Worm (Caenorhabditis elegans) whole organism, mixed stage, embryonic: ENCODE data around the gene T25B9.1.

Source experiments
- M03D4.4 ChIP-seq: sonication (generic microtip); optimal IDR thresholded peaks from 2 replicates; lab custom pipeline; 2017; ENCODE audit warnings: mild to moderate bottlenecking, missing genetic modification characterization, missing compliant biosample characterization
- bed-3 ChIP-seq: fragments of 200-800 bp; sonication (Bioruptor generic); optimal IDR thresholded peaks from 3 replicates; lab custom pipeline; 2018; ENCODE audit warnings: mild to moderate bottlenecking, missing genetic modification characterization, moderate library complexity, missing compliant biosample characterization
- blmp-1 ChIP-seq: fragments of 150-350 bp; optimal IDR thresholded peaks from 2 replicates; lab custom pipeline; 2014; ENCODE audit warnings: missing biosample characterization, missing genetic modification characterization
- ceh-43 ChIP-seq: fragments of 200-800 bp; sonication (Bioruptor generic); optimal IDR thresholded peaks from 2 replicates; lab custom pipeline; 2018; ENCODE audit warnings: mild to moderate bottlenecking, missing genetic modification characterization, moderate library complexity, missing compliant biosample characterization
- ceh-83 ChIP-seq: fragments of 200-800 bp; sonication (Bioruptor generic); optimal IDR thresholded peaks from 2 replicates; lab custom pipeline; 2018; ENCODE audit warnings: mild to moderate bottlenecking, missing genetic modification characterization, missing compliant biosample characterization
- ces-1 ChIP-seq: fragments of 150-350 bp; optimal IDR thresholded peaks from 2 replicates; lab custom pipeline; 2014; ENCODE audit warnings: missing biosample characterization, missing genetic modification reagents, missing genetic modification characterization
- cnd-1 ChIP-seq: fragments of 200-800 bp; sonication (Bioruptor generic); optimal IDR thresholded peaks from 2 replicates; lab custom pipeline; 2018; ENCODE audit warnings: mild to moderate bottlenecking, missing genetic modification characterization, missing compliant biosample characterization
- drap-1 ChIP-seq: fragments of 200-800 bp; sonication (Bioruptor generic); optimal IDR thresholded peaks from 3 replicates; lab custom pipeline; 2018; ENCODE audit warnings: mild to moderate bottlenecking, missing genetic modification characterization, missing compliant biosample characterization
- elt-1 ChIP-seq: sonication (generic microtip); optimal IDR thresholded peaks from 2 replicates; lab custom pipeline; 2017; ENCODE audit warnings: missing genetic modification characterization, mild to moderate bottlenecking, missing compliant biosample characterization, antibody characterized with exemption, moderate library complexity, borderline replicate concordance; ENCODE audit not compliant: insufficient read depth
- elt-3 ChIP-seq: fragments of 150-350 bp; optimal IDR thresholded peaks from 2 replicates; lab custom pipeline; 2014; ENCODE audit warnings: missing biosample characterization, missing genetic modification characterization
- flh-1 ChIP-seq: fragments of 200-800 bp; sonication (Bioruptor generic); optimal IDR thresholded peaks from 2 replicates; lab custom pipeline; 2018; ENCODE audit warnings: mild to moderate bottlenecking, missing genetic modification characterization, moderate library complexity, missing compliant biosample characterization
- ham-2 ChIP-seq: fragments of 200-800 bp; sonication (Bioruptor generic); optimal IDR thresholded peaks from 2 replicates; lab custom pipeline; 2018; ENCODE audit warnings: mild to moderate bottlenecking, missing genetic modification characterization, missing compliant biosample characterization
- lin-13 ChIP-seq: fragments of 150-350 bp; optimal IDR thresholded peaks from 2 replicates; lab custom pipeline; 2014; ENCODE audit warnings: missing biosample characterization, missing genetic modification characterization
- lin-32 ChIP-seq: fragments of 200-800 bp; sonication (Bioruptor generic); optimal IDR thresholded peaks from 2 replicates; lab custom pipeline; 2018; ENCODE audit warnings: mild to moderate bottlenecking, missing genetic modification characterization, missing compliant biosample characterization
- lsy-2 ChIP-seq: fragments of 150-350 bp; optimal IDR thresholded peaks from 2 replicates; lab custom pipeline; 2014; ENCODE audit warnings: missing biosample characterization, missing genetic modification characterization
- mab-5 ChIP-seq: fragments of 150-350 bp; optimal IDR thresholded peaks from 2 replicates; lab custom pipeline; 2014; ENCODE audit warnings: missing biosample characterization, missing genetic modification characterization
- mep-1 ChIP-seq: fragments of 150-350 bp; optimal IDR thresholded peaks from 2 replicates; lab custom pipeline; 2017; ENCODE audit warnings: missing biosample characterization, missing genetic modification reagents, missing genetic modification characterization, inconsistent platforms
- mls-2 ChIP-seq: sonication (generic microtip); optimal IDR thresholded peaks from 2 replicates; lab custom pipeline; 2016; ENCODE audit warnings: mild to moderate bottlenecking, missing genetic modification characterization, moderate library complexity, missing compliant biosample characterization
- nhr-12 ChIP-seq: fragments of 150-350 bp; optimal IDR thresholded peaks from 2 replicates; lab custom pipeline; 2014; ENCODE audit warnings: missing biosample characterization, missing genetic modification characterization
- nhr-2 ChIP-seq: fragments of 150-350 bp; optimal IDR thresholded peaks from 2 replicates; lab custom pipeline; 2014; ENCODE audit warnings: missing biosample characterization, missing genetic modification characterization
- nhr-237 ChIP-seq: fragments of 150-350 bp; optimal IDR thresholded peaks from 2 replicates; lab custom pipeline; 2014; ENCODE audit warnings: missing biosample characterization, missing genetic modification characterization
- nhr-28 ChIP-seq: fragments of 150-350 bp; optimal IDR thresholded peaks from 2 replicates; lab custom pipeline; 2014; ENCODE audit warnings: missing biosample characterization, missing genetic modification characterization
- nhr-76 ChIP-seq: sonication (generic microtip); optimal IDR thresholded peaks from 2 replicates; lab custom pipeline; 2017; ENCODE audit warnings: missing biosample characterization, missing genetic modification characterization
- sem-2 ChIP-seq: fragments of 200-800 bp; sonication (Bioruptor generic); optimal IDR thresholded peaks from 2 replicates; lab custom pipeline; 2018; ENCODE audit warnings: mild to moderate bottlenecking, missing genetic modification characterization, missing compliant biosample characterization
- snpc-4 ChIP-seq: fragments of 150-350 bp; optimal IDR thresholded peaks from 2 replicates; lab custom pipeline; 2014; ENCODE audit warnings: missing biosample characterization, missing genetic modification characterization
- tbx-8 ChIP-seq: fragments of 200-800 bp; sonication (Bioruptor generic); optimal IDR thresholded peaks from 2 replicates; lab custom pipeline; 2018; ENCODE audit warnings: mild to moderate bottlenecking, missing genetic modification characterization, moderate library complexity, missing compliant biosample characterization
- unc-120 ChIP-seq: sonication (generic microtip); optimal IDR thresholded peaks from 2 replicates; lab custom pipeline; 2017; ENCODE audit warnings: missing genetic modification characterization, missing compliant biosample characterization; ENCODE audit not compliant: poor library complexity, severe bottlenecking
- unc-39 ChIP-seq: fragments of 150-350 bp; optimal IDR thresholded peaks from 2 replicates; lab custom pipeline; 2014; ENCODE audit warnings: missing biosample characterization, missing genetic modification characterization
- unc-62 ChIP-seq: fragments of 150-350 bp; optimal IDR thresholded peaks from 2 replicates; lab custom pipeline; 2014; ENCODE audit warnings: missing biosample characterization, missing genetic modification reagents, missing genetic modification characterization
- zip-8 ChIP-seq: fragments of 150-350 bp; optimal IDR thresholded peaks from 2 replicates; lab custom pipeline; 2014; ENCODE audit warnings: missing biosample characterization, missing genetic modification characterization
- ztf-11 ChIP-seq: fragments of 150-350 bp; optimal IDR thresholded peaks from 2 replicates; lab custom pipeline; 2014; ENCODE audit warnings: missing biosample characterization, missing genetic modification characterization

The T25B9.1 gene

DNA sequence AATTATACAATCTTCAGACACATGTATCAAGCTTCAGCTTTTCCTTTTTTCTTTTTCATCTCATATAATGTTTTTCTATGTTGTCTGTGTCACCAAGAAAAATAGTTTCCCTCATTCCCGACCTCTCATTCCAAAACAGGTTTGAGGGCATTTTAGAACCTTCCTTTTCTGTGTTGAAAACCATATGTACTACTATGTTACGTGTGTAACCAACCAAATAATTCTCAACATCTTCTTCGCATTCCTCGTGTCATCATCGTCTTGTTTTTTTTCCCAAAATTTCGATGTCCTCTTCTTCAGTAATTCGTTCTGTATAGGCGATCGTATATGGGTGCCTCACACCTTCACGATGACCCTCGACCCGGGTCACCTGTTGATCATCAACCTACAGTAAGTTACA lies 40.4 kb upstream of the T25B9.1 start, which contains the start of gene pept-2:
Gene pept-2, plus strand, starts transcription at position 301 of the 400 bp plus-strand sequence.
- TF ChIP-seq zip-8 (tag; lab: Kevin White, UChicago) (no peak), nhr-28 (tag; lab: Kevin White, UChicago) (no peak), ztf-11 (no peak), unc-62 (GFP tag; lab: Kevin White, UChicago) (no peak), elt-1 (tag; lab: Kevin White, UChicago) (no peak), ces-1 (no peak), mep-1 (tag; lab: Kevin White, UChicago) (no peak), nhr-237 (no peak), snpc-4 (tag; lab: Kevin White, UChicago) (no peak), bed-3 (GFP tag; lab: Kevin White, UChicago) (no peak), mls-2 (tag; lab: Kevin White, UChicago) (no peak), nhr-2 (tag; lab: Kevin White, UChicago) (no peak), ceh-43 (GFP tag; lab: Kevin White, UChicago) (no peak), tbx-8 (GFP tag; lab: Kevin White, UChicago) (no peak)

DNA sequence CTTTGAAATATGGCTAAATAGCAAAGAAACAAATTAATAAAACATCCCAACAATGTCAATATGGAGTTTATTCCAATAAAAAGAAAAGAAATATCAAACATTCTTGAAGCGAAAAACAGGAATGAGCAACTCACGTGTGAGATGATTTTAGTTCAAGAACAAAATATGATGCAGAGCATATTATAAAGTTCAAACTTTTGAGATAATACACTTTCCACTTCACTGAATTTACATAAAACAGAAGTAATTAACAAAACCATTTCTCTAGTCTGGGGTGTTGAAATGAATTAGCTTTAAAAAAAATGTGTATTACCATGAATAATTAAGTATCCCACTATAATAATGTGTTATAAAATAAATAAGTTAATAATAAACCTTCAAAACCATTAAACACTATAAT lies 36.8 kb upstream of the T25B9.1 start, which contains the start of gene srd-7:
Gene srd-7, minus strand, starts transcription at position 101 of the 400 bp plus-strand sequence.
- TF ChIP-seq drap-1 (GFP tag; lab: Kevin White, UChicago) (no peak), unc-120 (tag; lab: Kevin White, UChicago) (no peak), nhr-76 (tag; lab: Kevin White, UChicago) (no peak), nhr-12 (no peak), flh-1 (GFP tag; lab: Kevin White, UChicago) (no peak), nhr-28 (tag; lab: Kevin White, UChicago) (no peak)

DNA sequence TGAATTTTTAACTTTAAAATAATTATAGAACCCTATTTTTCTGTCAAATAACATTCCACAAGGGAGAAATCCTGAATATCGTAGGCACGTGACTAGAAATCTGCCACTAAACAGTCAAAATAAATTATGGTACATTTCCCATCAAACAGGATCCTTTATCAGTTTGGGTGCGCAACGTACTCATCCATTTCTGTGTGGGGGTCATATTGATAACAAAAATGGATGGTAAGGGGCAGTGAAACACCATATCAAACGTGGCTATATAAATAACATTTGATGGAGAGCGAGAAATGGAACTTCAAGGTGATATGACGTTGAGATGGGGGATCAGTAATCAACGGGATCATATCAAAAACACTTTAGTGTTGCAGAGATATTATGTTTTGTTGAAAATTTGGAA lies 34.1 kb upstream of the T25B9.1 start:
- TF ChIP-seq nhr-28 (tag; lab: Kevin White, UChicago) (no peak), ham-2 (GFP tag; lab: Kevin White, UChicago) (no peak), mls-2 (tag; lab: Kevin White, UChicago) (no peak), blmp-1 (tag; lab: Kevin White, UChicago) (no peak), unc-62 (GFP tag; lab: Kevin White, UChicago) (no peak), bed-3 (GFP tag; lab: Kevin White, UChicago) (no peak), elt-1 (tag; lab: Kevin White, UChicago) (no peak), unc-39 (tag; lab: Kevin White, UChicago) (no peak), sem-2 (GFP tag; lab: Kevin White, UChicago) (no peak), M03D4.4 (no peak), snpc-4 (tag; lab: Kevin White, UChicago) (no peak)
- TF ChIP-seq, all 35 proteins: peak for 0

DNA sequence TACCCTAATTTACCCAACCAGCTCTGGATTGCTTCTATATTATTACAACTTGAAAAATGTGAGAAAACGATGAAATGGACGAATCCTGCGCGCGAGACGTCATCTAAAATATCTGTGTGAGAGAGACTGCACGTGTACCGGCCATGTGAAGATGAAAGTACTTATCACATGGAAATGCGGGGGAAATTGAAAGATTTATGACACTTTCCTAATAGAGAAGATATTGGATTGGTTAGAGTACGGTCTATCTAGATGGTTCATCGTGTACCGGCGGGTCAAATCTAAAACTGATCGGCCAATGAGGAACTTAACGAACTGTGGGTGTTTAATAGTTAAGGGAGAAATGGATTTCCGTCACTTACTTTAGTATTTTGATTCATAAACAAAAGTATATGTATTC lies 32.1 kb upstream of the T25B9.1 start:
- TF ChIP-seq mls-2 (tag; lab: Kevin White, UChicago) (no peak), nhr-2 (tag; lab: Kevin White, UChicago) (no peak), mab-5 (tag; lab: Kevin White, UChicago) (no peak), elt-3 (no peak), bed-3 (GFP tag; lab: Kevin White, UChicago) (no peak), lin-13 (no peak)

DNA sequence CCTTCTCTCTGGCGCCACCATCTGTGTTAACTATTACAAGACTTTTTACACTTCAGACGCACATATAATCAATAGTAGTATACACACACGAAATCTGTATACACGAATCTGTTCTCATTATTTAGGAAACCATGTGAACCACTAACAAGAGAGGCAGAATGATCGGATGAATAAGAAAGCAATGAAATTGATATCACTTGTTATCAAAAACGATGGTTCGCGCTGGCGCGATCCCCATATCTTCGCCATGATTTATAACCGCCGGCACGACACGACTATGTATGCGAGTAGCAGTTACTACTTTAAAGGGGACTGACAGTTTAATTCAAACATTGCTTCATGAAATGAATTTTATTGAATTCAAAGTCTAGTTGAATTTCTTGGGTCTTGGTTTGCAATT lies 31.4 kb upstream of the T25B9.1 start:
- TF ChIP-seq mep-1 (tag; lab: Kevin White, UChicago) (no peak), unc-120 (tag; lab: Kevin White, UChicago) (no peak)

DNA sequence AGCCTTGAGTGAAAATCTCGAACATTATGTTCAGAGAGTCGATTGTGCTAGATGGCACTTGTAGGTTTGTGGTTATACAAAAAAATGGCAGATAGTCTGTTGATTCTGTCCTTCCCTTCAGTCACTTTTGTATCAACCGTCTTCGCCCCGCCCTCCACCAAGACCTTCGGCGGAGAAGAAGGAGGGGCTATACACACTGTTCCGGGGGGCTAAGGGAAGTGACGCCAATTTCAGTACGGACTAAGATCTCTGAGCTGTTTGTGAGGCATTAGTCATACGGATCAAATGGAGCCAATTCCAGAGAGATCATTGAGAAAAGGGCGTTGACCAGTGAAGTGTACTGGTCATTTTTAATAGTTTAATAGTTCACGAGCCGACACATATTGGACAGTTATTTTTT lies 30.6 kb upstream of the T25B9.1 start, which contains the start of gene swt-3:
Gene swt-3, minus strand, starts transcription at position 101 of the 400 bp plus-strand sequence.
- TF ChIP-seq zip-8 (tag; lab: Kevin White, UChicago) (no peak), ces-1 (no peak), mep-1 (tag; lab: Kevin White, UChicago) (no peak)

DNA sequence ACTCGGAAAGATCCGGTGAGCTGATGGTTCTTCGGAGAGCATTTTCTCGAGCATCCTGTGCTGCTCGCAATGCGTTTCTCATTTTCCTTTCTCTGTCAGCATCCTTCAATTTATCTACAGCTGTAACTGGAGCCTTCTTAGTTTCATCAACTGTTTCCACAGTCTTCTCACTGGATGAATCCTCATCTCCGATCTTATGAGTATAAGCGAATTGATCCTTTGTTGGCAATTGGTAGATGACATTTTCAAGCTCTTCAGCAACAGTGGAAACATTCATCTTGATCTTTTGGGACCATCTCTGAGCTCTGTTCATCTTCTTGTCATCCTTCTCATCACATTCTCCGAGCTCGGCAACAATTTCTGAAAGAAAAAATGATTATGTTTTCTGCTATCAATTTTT lies 29.4 kb upstream of the T25B9.1 start:
- TF ChIP-seq nhr-28 (tag; lab: Kevin White, UChicago) (no peak), mab-5 (tag; lab: Kevin White, UChicago) (no peak), lin-13 (no peak), lsy-2 (tag; lab: Kevin White, UChicago) (no peak), tbx-8 (GFP tag; lab: Kevin White, UChicago) (no peak), elt-3 (no peak), zip-8 (tag; lab: Kevin White, UChicago) (no peak), drap-1 (GFP tag; lab: Kevin White, UChicago) (no peak), ceh-43 (GFP tag; lab: Kevin White, UChicago) (no peak), mep-1 (tag; lab: Kevin White, UChicago) (no peak), flh-1 (GFP tag; lab: Kevin White, UChicago) (no peak), sem-2 (GFP tag; lab: Kevin White, UChicago) (no peak), M03D4.4 (no peak), ces-1 (no peak), blmp-1 (tag; lab: Kevin White, UChicago) (no peak), mls-2 (tag; lab: Kevin White, UChicago) (no peak), lin-32 (no peak), ztf-11 (no peak), ceh-83 (GFP tag; lab: Kevin White, UChicago) (no peak), cnd-1 (tag; lab: Kevin White, UChicago) (no peak)
